Fruit fly (Drosophila melanogaster): ENCODE results near the gene CG31528.
A peak's percentile ranks its signal among the peaks of the same experiment; 100 is the strongest.

CG31528 gene

dm6 chr3R:4433441-4434077 lies 17.3 kb downstream of the CG31528 start, which contains the start of the genes eIF3a and CG1074 (continued):
- peak; percentile 100 for TF ChIP-seq CG2116 (GFP tag; optimal IDR thresholded peaks at IDR 0.05)
- TF ChIP-seq Hsf (GFP tag; optimal IDR thresholded peaks at IDR 0.05) = peak; percentile 65
- TF ChIP-seq CG7839 (tag; optimal IDR thresholded peaks at IDR 0.05) = no peak
- peak; percentile 73 for TF ChIP-seq Side (GFP tag; optimal IDR thresholded peaks at IDR 0.05)
- no peak for TF ChIP-seq CG4707 (GFP tag; optimal IDR thresholded peaks at IDR 0.05)
- peak; percentile 61 for TF ChIP-seq HLH54F (GFP tag; optimal IDR thresholded peaks at IDR 0.05)
- TF ChIP-seq tna (GFP tag; IDR thresholded peaks at IDR 0.05; ENCODE audit: partially characterized antibody) = peak; percentile 94
- TF ChIP-seq salm (tag; optimal IDR thresholded peaks at IDR 0.05) = peak; percentile 8
- peak; percentile 56 for TF ChIP-seq CG8944 (GFP tag; optimal IDR thresholded peaks at IDR 0.05)
- peak; percentile 60 for TF ChIP-seq CG12299 (tag; optimal IDR thresholded peaks at IDR 0.05)
- TF ChIP-seq CG32772 (GFP tag; IDR thresholded peaks at IDR 0.05) = 0 out of 2 replicates have a peak, but pooled peaks have one; percentile 31
- peak; percentile 31 for TF ChIP-seq Bteb2 (GFP tag; optimal IDR thresholded peaks at IDR 0.05)
- peak; percentile 8 for TF ChIP-seq sima (GFP tag; optimal IDR thresholded peaks at IDR 0.05)
- no peak for TF ChIP-seq CG10462 (GFP tag; optimal IDR thresholded peaks at IDR 0.05)
- peak; percentile 95 for TF ChIP-seq CG4617 (GFP tag; optimal IDR thresholded peaks at IDR 0.05; ENCODE audit: borderline replicate concordance)
- no peak for TF ChIP-seq org-1 (GFP tag; optimal IDR thresholded peaks at IDR 0.05)
- TF ChIP-seq CG33213 (GFP tag; optimal IDR thresholded peaks at IDR 0.05) = peak; percentile 78
- peak; percentile 80 for TF ChIP-seq p53 (GFP tag; optimal IDR thresholded peaks at IDR 0.05)
- TF ChIP-seq so (GFP tag; IDR thresholded peaks at IDR 0.05) = peak; percentile 25; the same call in 1 of the 3 replicates
- TF ChIP-seq CG6765 (GFP tag; optimal IDR thresholded peaks at IDR 0.05) = peak; percentile 73
- peak; percentile 23; the same call in 1 of the 3 replicates for TF ChIP-seq croc (GFP tag; conservative IDR thresholded peaks at IDR 0.05)
- no peak for TF ChIP-seq tx (GFP tag; optimal IDR thresholded peaks at IDR 0.05)
- no peak for TF ChIP-seq CG2678 (tag; optimal IDR thresholded peaks at IDR 0.05)
- peak; percentile 44 for TF ChIP-seq CG10147 (GFP tag; optimal IDR thresholded peaks at IDR 0.05)
- peak; percentile 60 for TF ChIP-seq fd64A (GFP tag; optimal IDR thresholded peaks at IDR 0.05)
- TF ChIP-seq CG31365 (tag; optimal IDR thresholded peaks at IDR 0.05) = peak; percentile 60
- TF ChIP-seq toy (GFP tag; IDR thresholded peaks at IDR 0.05) = peak; percentile 60
- TF ChIP-seq CG43689 (GFP tag; IDR thresholded peaks at IDR 0.05) = no peak
- no peak for TF ChIP-seq CG6654 (GFP tag; optimal IDR thresholded peaks at IDR 0.05)
- TF ChIP-seq al (GFP tag; IDR thresholded peaks at IDR 0.05) = peak; percentile 21; the same call in 1 of the 2 replicates
- TF ChIP-seq CG13287 (GFP tag; IDR thresholded peaks at IDR 0.05; ENCODE audit: partially characterized antibody) = peak; percentile 97
- peak; percentile 99 for TF ChIP-seq bbx (GFP tag; IDR thresholded peaks at IDR 0.05; ENCODE audit: partially characterized antibody)
- TF ChIP-seq CG17385 (GFP tag; optimal IDR thresholded peaks at IDR 0.05) = peak; percentile 73
- TF ChIP-seq ham (GFP tag; IDR thresholded peaks at IDR 0.05) = no peak
- TF ChIP-seq fd96Cb (tag; optimal IDR thresholded peaks at IDR 0.05) = peak; percentile 19
- TF ChIP-seq Hr78 (GFP tag; optimal IDR thresholded peaks at IDR 0.05) = no peak
- TF ChIP-seq CG13894 (tag; optimal IDR thresholded peaks at IDR 0.05) = peak; percentile 82
- no peak for TF ChIP-seq dmrt99B (tag; optimal IDR thresholded peaks at IDR 0.05)
- TF ChIP-seq CG7987 (GFP tag; optimal IDR thresholded peaks at IDR 0.05) = peak; percentile 89
- peak; percentile 40 for TF ChIP-seq CG10654 (GFP tag; optimal IDR thresholded peaks at IDR 0.05)
- peak; percentile 32 for TF ChIP-seq Nf-YB (GFP tag; optimal IDR thresholded peaks at IDR 0.05)
- peak; percentile 73 for TF ChIP-seq CG2120 (GFP tag; optimal IDR thresholded peaks at IDR 0.05)
- TF ChIP-seq CG9437 (GFP tag; optimal IDR thresholded peaks at IDR 0.05) = peak; percentile 53
- peak; percentile 16 for TF ChIP-seq pros (GFP tag; optimal IDR thresholded peaks at IDR 0.05)
- no peak for TF ChIP-seq br (optimal IDR thresholded peaks at IDR 0.05)
- peak; percentile 95 for TF ChIP-seq Ets65A (GFP tag)
- peak; percentile 15 for TF ChIP-seq CG7745 (tag; optimal IDR thresholded peaks at IDR 0.05)
- peak; percentile 64 for TF ChIP-seq ranshi (GFP tag; IDR thresholded peaks at IDR 0.05)
- TF ChIP-seq zen2 (GFP tag; IDR thresholded peaks at IDR 0.05; ENCODE audit: partially characterized antibody) = peak; percentile 87
